Worm (Caenorhabditis elegans): ENCODE data around the gene F07A11.5.

The F07A11.5 gene

DNA sequence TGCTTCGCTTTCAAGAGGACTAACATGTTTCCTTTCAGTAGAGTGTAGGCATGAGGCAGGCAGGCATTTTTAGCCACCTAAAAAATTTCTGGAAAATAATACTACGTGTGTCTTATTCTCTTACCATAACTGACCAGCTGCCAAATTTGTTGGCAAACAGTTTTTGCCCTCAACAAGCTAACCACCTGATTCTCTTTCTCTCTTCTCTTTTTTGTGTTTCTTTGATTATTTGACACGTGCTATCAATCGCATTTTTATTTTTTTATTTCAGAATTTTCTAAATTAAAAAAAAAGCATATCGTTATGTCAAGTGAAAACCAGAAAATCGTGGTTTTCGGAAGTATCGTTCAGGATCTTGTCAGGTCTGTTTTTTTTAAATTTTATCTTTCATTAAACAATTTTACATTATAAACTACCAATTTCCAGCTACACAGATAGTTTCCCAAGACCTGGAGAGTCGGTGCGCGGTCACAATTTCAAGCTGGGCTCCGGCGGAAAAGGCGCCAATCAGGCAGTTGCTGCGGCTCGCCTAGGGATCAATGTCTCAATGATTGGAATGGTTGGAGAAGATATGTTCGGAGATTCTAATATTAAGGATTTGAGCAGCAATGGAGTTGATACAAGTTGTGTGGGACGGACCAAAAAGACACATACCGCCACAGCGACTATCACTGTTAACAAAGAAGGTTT lies at the start of gene F07A11.5:
F07A11.5 (plus strand) TSS at position 267 of the 690 bp plus-strand sequence.
- no peak for TF ChIP-seq ceh-30 (tag; optimal IDR thresholded peaks at IDR 0.05)
- TF ChIP-seq tbx-2 (tag; optimal IDR thresholded peaks at IDR 0.05) = no peak
- no peak for TF ChIP-seq elt-2 (tag; optimal IDR thresholded peaks at IDR 0.05)
- TF ChIP-seq F13H6.1 (tag; optimal IDR thresholded peaks at IDR 0.05) = no peak
- no peak for TF ChIP-seq lim-6 (tag; optimal IDR thresholded peaks at IDR 0.05)
- no peak for TF ChIP-seq fkh-10 (GFP tag; optimal IDR thresholded peaks at IDR 0.05)
- TF ChIP-seq ceh-48 (tag; optimal IDR thresholded peaks at IDR 0.05) = no peak
- no peak for TF ChIP-seq che-1 (tag; optimal IDR thresholded peaks at IDR 0.05)
- TF ChIP-seq T23F11.4 (GFP tag; optimal IDR thresholded peaks at IDR 0.05) = no peak
- TF ChIP-seq unc-86 (tag; optimal IDR thresholded peaks at IDR 0.05) = no peak
- TF ChIP-seq nhr-232 (tag; optimal IDR thresholded peaks at IDR 0.05) = no peak
- TF ChIP-seq elt-4 (tag; optimal IDR thresholded peaks at IDR 0.05) = no peak
- TF ChIP-seq sdc-2 (tag; optimal IDR thresholded peaks at IDR 0.05) = no peak
- TF ChIP-seq sox-2 (GFP tag; IDR thresholded peaks at IDR 0.05) = no peak
- TF ChIP-seq pha-2 (tag; optimal IDR thresholded peaks at IDR 0.05) = no peak

DNA sequence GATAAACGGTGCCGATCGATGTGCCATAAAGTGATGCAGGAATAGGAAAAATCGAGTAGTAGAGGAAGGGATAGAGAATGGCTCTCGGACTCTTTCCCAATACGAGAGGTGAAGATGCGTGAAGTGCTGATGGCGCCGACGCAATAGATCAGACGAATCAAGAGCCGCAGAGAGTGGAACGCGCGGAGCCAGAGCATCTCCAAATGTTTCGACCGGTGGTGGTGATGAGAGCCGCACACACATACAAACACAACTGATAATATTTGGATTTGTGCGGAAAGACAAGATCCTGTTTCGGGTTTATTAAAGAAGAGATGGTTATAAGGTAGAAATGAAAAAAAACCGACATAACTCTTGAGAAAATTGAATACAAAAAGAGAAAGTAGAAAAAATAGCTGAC lies 48.0 kb upstream of the F07A11.5 start, which contains the start of gene F54D5.15:
F54D5.15 (minus strand) TSS at position 101 of the 400 bp plus-strand sequence.
- no peak for TF ChIP-seq pros-1 (tag; optimal IDR thresholded peaks at IDR 0.05)
- no peak for TF ChIP-seq ceh-31 (tag; optimal IDR thresholded peaks at IDR 0.05)
- no peak for TF ChIP-seq fax-1 (tag; optimal IDR thresholded peaks at IDR 0.05)
- TF ChIP-seq eyg-1 (tag; optimal IDR thresholded peaks at IDR 0.05) = no peak
- TF ChIP-seq mec-3 (tag; optimal IDR thresholded peaks at IDR 0.05; ENCODE audit: borderline replicate concordance) = no peak
- no peak for TF ChIP-seq ceh-34 (tag; optimal IDR thresholded peaks at IDR 0.05)
- TF ChIP-seq C38D4.7 (GFP tag; optimal IDR thresholded peaks at IDR 0.05) = no peak
- TF ChIP-seq ceh-48 (tag; optimal IDR thresholded peaks at IDR 0.05) = no peak
- TF ChIP-seq nhr-11 (tag; optimal IDR thresholded peaks at IDR 0.05) = no peak
- no peak for TF ChIP-seq ceh-18 (tag; optimal IDR thresholded peaks at IDR 0.05)
- TF ChIP-seq nfya-1 (tag; optimal IDR thresholded peaks at IDR 0.05) = no peak
- TF ChIP-seq hlh-13 (GFP tag; optimal IDR thresholded peaks at IDR 0.05) = no peak
- TF ChIP-seq rnt-1 (tag; optimal IDR thresholded peaks at IDR 0.05) = no peak
- no peak for TF ChIP-seq npax-4 (tag; optimal IDR thresholded peaks at IDR 0.05)

DNA sequence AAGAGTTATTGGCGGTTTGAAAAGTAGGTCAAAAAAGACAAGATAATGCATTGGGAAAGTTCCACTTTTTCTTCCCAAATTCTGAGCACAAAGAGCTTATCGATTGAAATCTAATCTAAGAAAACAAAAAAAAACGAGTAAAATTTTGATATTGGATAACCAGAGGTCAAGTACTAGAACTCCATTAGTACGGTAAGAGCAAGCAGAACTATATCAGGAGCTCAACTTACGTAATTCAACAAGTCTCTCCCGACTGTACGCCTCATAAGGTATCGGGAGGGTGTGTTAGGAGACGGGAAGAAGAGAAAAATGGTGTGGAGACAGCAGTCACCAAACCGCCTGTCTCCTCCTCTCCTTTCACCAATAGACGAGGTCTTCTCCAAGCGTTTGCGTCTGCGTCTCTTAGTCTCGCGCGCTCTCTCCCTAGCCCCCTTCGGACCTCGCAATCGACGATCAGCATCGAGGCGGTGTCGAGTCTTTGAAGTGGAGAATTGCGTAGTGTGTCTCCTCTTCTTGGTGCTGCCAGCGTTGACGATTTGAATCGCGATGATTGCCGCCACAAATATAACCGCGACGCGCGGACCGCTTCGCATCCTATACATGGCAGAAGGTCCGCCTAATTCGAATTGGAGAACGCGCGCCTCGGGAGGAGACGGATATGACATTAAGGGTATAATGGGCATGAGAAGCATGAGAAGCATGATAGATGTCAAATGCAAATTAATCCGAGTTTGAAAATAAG lies 45.0 kb upstream of the F07A11.5 start, which contains the start of gene F54D5.5:
F54D5.5 (minus strand) TSS at position 51 of the 742 bp plus-strand sequence.
- TF ChIP-seq madf-2 (tag; optimal IDR thresholded peaks at IDR 0.05) = no peak
- TF ChIP-seq ztf-16 (tag; optimal IDR thresholded peaks at IDR 0.05) = no peak
- TF ChIP-seq odd-2 (tag; optimal IDR thresholded peaks at IDR 0.05) = no peak
- TF ChIP-seq hlh-30 (tag; optimal IDR thresholded peaks at IDR 0.05; ENCODE audit: insufficient read depth) = peak; percentile 59
- no peak for TF ChIP-seq che-1 (tag; optimal IDR thresholded peaks at IDR 0.05)
- no peak for TF ChIP-seq K09A11.1 (tag; optimal IDR thresholded peaks at IDR 0.05; ENCODE audit: insufficient read depth)
- no peak for TF ChIP-seq fax-1 (tag; optimal IDR thresholded peaks at IDR 0.05)
- peak; percentile 9 for TF ChIP-seq tbx-7 (tag; optimal IDR thresholded peaks at IDR 0.05)
- no peak for TF ChIP-seq eyg-1 (tag; optimal IDR thresholded peaks at IDR 0.05)
- no peak for TF ChIP-seq ama-1 (optimal IDR thresholded peaks at IDR 0.05)
- no peak for TF ChIP-seq nhr-11 (tag; optimal IDR thresholded peaks at IDR 0.05)
- TF ChIP-seq hlh-6 (tag; optimal IDR thresholded peaks at IDR 0.05) = no peak
- TF ChIP-seq nfya-1 (tag; optimal IDR thresholded peaks at IDR 0.05) = peak; percentile 82
- no peak for TF ChIP-seq pat-9 (tag; optimal IDR thresholded peaks at IDR 0.05)
- TF ChIP-seq pqm-1 (tag; optimal IDR thresholded peaks at IDR 0.05) = no peak
- TF ChIP-seq pha-2 (tag; optimal IDR thresholded peaks at IDR 0.05) = no peak
- TF ChIP-seq zip-5 (tag; optimal IDR thresholded peaks at IDR 0.05) = no peak
- peak; percentile 33 for TF ChIP-seq dmd-4 (tag; optimal IDR thresholded peaks at IDR 0.05; ENCODE audit: borderline replicate concordance)
- no peak for TF ChIP-seq fkh-10 (GFP tag; optimal IDR thresholded peaks at IDR 0.05)
- TF ChIP-seq ceh-45 (GFP tag; IDR thresholded peaks at IDR 0.05) = no peak
- peak; percentile 58 for TF ChIP-seq rnt-1 (tag; optimal IDR thresholded peaks at IDR 0.05)
- peak; percentile 66 for TF ChIP-seq ref-2 (tag; optimal IDR thresholded peaks at IDR 0.05)
- peak; percentile 34 for TF ChIP-seq sdc-2 (tag; optimal IDR thresholded peaks at IDR 0.05)
- TF ChIP-seq ceh-31 (tag; optimal IDR thresholded peaks at IDR 0.05) = peak; percentile 89
- peak; percentile 76 for TF ChIP-seq ceh-14 (tag; optimal IDR thresholded peaks at IDR 0.05)
- TF ChIP-seq C08G9.2 (tag; optimal IDR thresholded peaks at IDR 0.05) = no peak
- no peak for TF ChIP-seq hlh-15 (tag; optimal IDR thresholded peaks at IDR 0.05)
- TF ChIP-seq npax-4 (tag; optimal IDR thresholded peaks at IDR 0.05) = no peak
- no peak for TF ChIP-seq T23F11.4 (GFP tag; optimal IDR thresholded peaks at IDR 0.05)
- TF ChIP-seq ceh-9 (tag; optimal IDR thresholded peaks at IDR 0.05) = no peak
